Worm (Caenorhabditis elegans): ENCODE measurements around the gene irg-4.
A peak's percentile ranks its signal among the peaks of the same experiment; 100 is the strongest.

irg-4 gene

ce11 chrIV:12441715-12442114, 6.1 kb downstream of the irg-4 start, which contains the start of gene C25G4.17:
C25G4.17 (plus strand) TSS chrIV:12442015.
- TF ChIP-seq nhr-77 (tag; optimal IDR thresholded peaks at IDR 0.05): no peak
- no peak for TF ChIP-seq ceh-16 (tag; optimal IDR thresholded peaks at IDR 0.05)
- no peak for TF ChIP-seq jun-1 (tag; optimal IDR thresholded peaks at IDR 0.05)
- TF ChIP-seq nhr-43 (tag; optimal IDR thresholded peaks at IDR 0.05; ENCODE audit: poor library complexity, severe bottlenecking): no peak
- TF ChIP-seq ceh-9 (tag; optimal IDR thresholded peaks at IDR 0.05): no peak
- no peak for TF ChIP-seq ceh-82 (tag; optimal IDR thresholded peaks at IDR 0.05)

ce11 chrIV:12443936-12444335, 8.3 kb downstream of the irg-4 start, which contains the start of gene C25G4.2:
C25G4.2 (minus strand) TSS chrIV:12444035.
- TF ChIP-seq elt-1 (tag; optimal IDR thresholded peaks at IDR 0.05) (no peak), elt-3 (tag; optimal IDR thresholded peaks at IDR 0.05) (no peak), daf-12 (tag; optimal IDR thresholded peaks at IDR 0.05) (no peak), fkh-10 (GFP tag; optimal IDR thresholded peaks at IDR 0.05) (no peak)

ce11 chrIV:12445463-12445934, 9.9 kb downstream of the irg-4 start, which contains the start of gene C25G4.3:
C25G4.3 (minus strand) TSS chrIV:12445884.
- TF ChIP-seq nhr-43 (tag; optimal IDR thresholded peaks at IDR 0.05; ENCODE audit: poor library complexity, severe bottlenecking): no peak
- no peak for TF ChIP-seq lsy-12 (tag; optimal IDR thresholded peaks at IDR 0.05)
- TF ChIP-seq aly-2 (tag; optimal IDR thresholded peaks at IDR 0.05): no peak
- no peak for TF ChIP-seq ztf-4 (tag; optimal IDR thresholded peaks at IDR 0.05)
- TF ChIP-seq nhr-12 (tag; optimal IDR thresholded peaks at IDR 0.05): no peak

ce11 chrIV:12451225-12451831, 15.7 kb downstream of the irg-4 start, which contains the start of gene dpy-26:
dpy-26 (minus strand) TSS chrIV:12451335.
- no peak for TF ChIP-seq sea-2 (GFP tag; optimal IDR thresholded peaks at IDR 0.05)
- peak; percentile 30 for TF ChIP-seq nhr-25 (tag; optimal IDR thresholded peaks at IDR 0.05)
- peak; percentile 38 for TF ChIP-seq nhr-23 (tag; optimal IDR thresholded peaks at IDR 0.05)
- no peak for TF ChIP-seq pha-4 (tag; optimal IDR thresholded peaks at IDR 0.05)
- no peak for TF ChIP-seq daf-12 (tag; optimal IDR thresholded peaks at IDR 0.05)
- peak; percentile 27 for TF ChIP-seq lin-39 (tag; optimal IDR thresholded peaks at IDR 0.05)
- TF ChIP-seq lin-15B (tag; optimal IDR thresholded peaks at IDR 0.05): peak; percentile 51

ce11 chrIV:12454115-12454514, 18.5 kb downstream of the irg-4 start, which contains the start of gene spe-44:
spe-44 (minus strand) TSS chrIV:12454215.
- TF ChIP-seq ztf-4 (tag; optimal IDR thresholded peaks at IDR 0.05) (no peak), nhr-11 (tag; optimal IDR thresholded peaks at IDR 0.05) (no peak), elt-1 (tag; optimal IDR thresholded peaks at IDR 0.05) (no peak), ceh-28 (tag; optimal IDR thresholded peaks at IDR 0.05) (no peak), ceh-9 (tag; optimal IDR thresholded peaks at IDR 0.05) (no peak), egl-5 (tag; optimal IDR thresholded peaks at IDR 0.05) (no peak), nhr-77 (tag; optimal IDR thresholded peaks at IDR 0.05) (no peak), fkh-2 (tag; optimal IDR thresholded peaks at IDR 0.05) (no peak), unc-39 (tag; optimal IDR thresholded peaks at IDR 0.05) (no peak), zag-1 (tag; optimal IDR thresholded peaks at IDR 0.05) (no peak), hmg-11 (tag; optimal IDR thresholded peaks at IDR 0.05) (no peak), elt-3 (tag; optimal IDR thresholded peaks at IDR 0.05) (no peak), nhr-12 (tag; optimal IDR thresholded peaks at IDR 0.05) (no peak), sea-2 (GFP tag; optimal IDR thresholded peaks at IDR 0.05) (no peak), nhr-76 (tag; optimal IDR thresholded peaks at IDR 0.05) (no peak), ceh-82 (tag; optimal IDR thresholded peaks at IDR 0.05) (no peak), nhr-28 (tag; optimal IDR thresholded peaks at IDR 0.05) (no peak), eor-1 (tag; optimal IDR thresholded peaks at IDR 0.05) (no peak), jun-1 (tag; optimal IDR thresholded peaks at IDR 0.05) (no peak), R02D3.7 (tag; optimal IDR thresholded peaks at IDR 0.05) (no peak)

ce11 chrIV:12454750-12455149, 19.1 kb downstream of the irg-4 start, which contains the start of gene smz-1:
smz-1 (plus strand) TSS chrIV:12455050.
- TF ChIP-seq nhr-76 (tag; optimal IDR thresholded peaks at IDR 0.05) (no peak), pqm-1 (tag; optimal IDR thresholded peaks at IDR 0.05) (no peak), lin-39 (tag; optimal IDR thresholded peaks at IDR 0.05) (no peak), nhr-43 (tag; optimal IDR thresholded peaks at IDR 0.05; ENCODE audit: poor library complexity, severe bottlenecking) (no peak), nhr-237 (tag; optimal IDR thresholded peaks at IDR 0.05) (no peak)

Measured in whole organism, L3 larva.